Worm (Caenorhabditis elegans) whole organism, L1 larva: ENCODE results near the gene T28A8.3.

ENCODE experiments used
- F16B12.6 ChIP-seq: fragments of 150-350 bp; optimal IDR thresholded peaks from 2 replicates; lab custom pipeline; 2014; ENCODE audit warnings: missing biosample characterization, missing genetic modification characterization
- ama-1 ChIP-seq: fragments of 150-350 bp; optimal IDR thresholded peaks from 2 replicates; lab custom pipeline; 2014
- ceh-63 ChIP-seq: fragments of 200-800 bp; sonication (Bioruptor generic); optimal IDR thresholded peaks from 2 replicates; lab custom pipeline; 2018; ENCODE audit warnings: mild to moderate bottlenecking, missing genetic modification characterization, missing compliant biosample characterization
- ceh-82 ChIP-seq, 3 experiments: fragments of 150-350 bp in 1 of 3; sonication (generic microtip) in 2 of 3; optimal IDR thresholded peaks; 2 replicates each; lab custom pipeline; 2014 to 2017; ENCODE audit warnings: missing biosample characterization in 3 of 3, missing genetic modification characterization in 3 of 3
- ceh-88 ChIP-seq: fragments of 200-800 bp; sonication (Bioruptor generic); IDR thresholded peaks from 2 replicates; pipeline ENCODE4 v1.3.6; 2022; ENCODE audit warnings: missing genetic modification characterization, missing compliant biosample characterization
- ceh-90 ChIP-seq: sonication (generic microtip); optimal IDR thresholded peaks from 2 replicates; lab custom pipeline; 2016; ENCODE audit warnings: missing genetic modification characterization, missing compliant biosample characterization
- ces-1 ChIP-seq: fragments of 150-350 bp; optimal IDR thresholded peaks from 2 replicates; lab custom pipeline; 2014; ENCODE audit warnings: missing biosample characterization, missing genetic modification reagents, missing genetic modification characterization
- efl-1 ChIP-seq, 4 experiments: fragments of 150-350 bp; optimal IDR thresholded peaks in 3 of 4; peaks in 1 of 4; 1 replicate in 1 of 4; 2 replicates in 3 of 4; lab custom pipeline; 2014; ENCODE audit warnings: missing biosample characterization in 2 of 4, missing genetic modification characterization in 2 of 4, missing genetic modification reagents in 2 of 4
- fkh-10 ChIP-seq: sonication (generic microtip); optimal IDR thresholded peaks from 2 replicates; lab custom pipeline; 2017; ENCODE audit warnings: missing biosample characterization, missing genetic modification reagents, missing genetic modification characterization
- fkh-4 ChIP-seq: sonication (generic microtip); optimal IDR thresholded peaks from 2 replicates; lab custom pipeline; 2016; ENCODE audit warnings: missing compliant biosample characterization, missing genetic modification characterization, borderline replicate concordance
- hlh-4 ChIP-seq: sonication (generic microtip); optimal IDR thresholded peaks from 2 replicates; lab custom pipeline; 2016; ENCODE audit warnings: mild to moderate bottlenecking, missing genetic modification characterization, missing compliant biosample characterization
- hpl-2 ChIP-seq: fragments of 150-350 bp; optimal IDR thresholded peaks from 2 replicates; lab custom pipeline; 2014; ENCODE audit warnings: missing biosample characterization, missing genetic modification reagents, missing genetic modification characterization
- irx-1 ChIP-seq: sonication (generic microtip); optimal IDR thresholded peaks from 2 replicates; lab custom pipeline; 2016; ENCODE audit warnings: missing genetic modification characterization, missing compliant biosample characterization
- isw-1 ChIP-seq: fragments of 200-800 bp; sonication (Bioruptor generic); IDR thresholded peaks from 2 replicates; pipeline ENCODE4 v1.3.6; 2022; ENCODE audit warnings: missing genetic modification characterization, missing compliant biosample characterization
- jun-1 ChIP-seq: fragments of 150-350 bp; optimal IDR thresholded peaks from 2 replicates; lab custom pipeline; 2014; ENCODE audit warnings: missing biosample characterization, missing genetic modification reagents, missing genetic modification characterization
- lin-35 ChIP-seq, 2 experiments: fragments of 150-350 bp; optimal IDR thresholded peaks; 2 replicates each; lab custom pipeline; 2014; ENCODE audit warnings: missing biosample characterization in 2 of 2, missing genetic modification characterization in 2 of 2, missing genetic modification reagents in 2 of 2
- lir-3 ChIP-seq: sonication (generic microtip); optimal IDR thresholded peaks from 2 replicates; lab custom pipeline; 2016; ENCODE audit warnings: mild to moderate bottlenecking, missing genetic modification characterization, moderate library complexity, missing compliant biosample characterization; ENCODE audit not compliant: poor library complexity
- lsy-2 ChIP-seq, 2 experiments: fragments of 150-350 bp; optimal IDR thresholded peaks; 2 replicates each; lab custom pipeline; 2014; ENCODE audit warnings: missing biosample characterization in 2 of 2, missing genetic modification characterization in 2 of 2
- mab-9 ChIP-seq: fragments of 200-800 bp; sonication (Bioruptor generic); IDR thresholded peaks from 2 replicates; pipeline ENCODE4 v1.3.6; 2022; ENCODE audit warnings: missing genetic modification reagents, missing genetic modification characterization, missing compliant biosample characterization
- mdl-1 ChIP-seq, 2 experiments: fragments of 150-350 bp; optimal IDR thresholded peaks; 2 replicates each; lab custom pipeline; 2014 to 2017; ENCODE audit warnings: missing biosample characterization in 2 of 2, missing genetic modification characterization in 2 of 2, inconsistent platforms in 1 of 2
- nhr-19 ChIP-seq: fragments of 200-800 bp; sonication (Bioruptor generic); conservative IDR thresholded peaks from 2 replicates; pipeline ENCODE4 v1.3.6; 2022; ENCODE audit warnings: missing genetic modification characterization, missing compliant biosample characterization
- nhr-20 ChIP-seq: sonication (generic microtip); optimal IDR thresholded peaks from 2 replicates; lab custom pipeline; 2016; ENCODE audit warnings: mild to moderate bottlenecking, missing genetic modification characterization, missing compliant biosample characterization
- nhr-76 ChIP-seq: sonication (generic microtip); optimal IDR thresholded peaks from 2 replicates; lab custom pipeline; 2017; ENCODE audit warnings: missing biosample characterization, missing genetic modification characterization
- nhr-85 ChIP-seq: sonication (generic microtip); peaks from one replicate; lab custom pipeline; 2016; ENCODE audit warnings: missing genetic modification characterization, inconsistent platforms, missing compliant biosample characterization
- nhr-90 ChIP-seq: sonication (generic microtip); optimal IDR thresholded peaks from 2 replicates; lab custom pipeline; 2016; ENCODE audit warnings: mild to moderate bottlenecking, missing genetic modification characterization, missing compliant biosample characterization; ENCODE audit not compliant: poor library complexity
- pqm-1 ChIP-seq: sonication (generic microtip); optimal IDR thresholded peaks from 3 replicates; lab custom pipeline; 2017; ENCODE audit warnings: missing biosample characterization, missing genetic modification characterization
- rnt-1 ChIP-seq: sonication (generic microtip); optimal IDR thresholded peaks from 2 replicates; lab custom pipeline; 2016; ENCODE audit warnings: mild to moderate bottlenecking, missing genetic modification characterization, moderate library complexity, missing compliant biosample characterization
- snpc-4 ChIP-seq: fragments of 150-350 bp; optimal IDR thresholded peaks from 2 replicates; lab custom pipeline; 2014; ENCODE audit warnings: missing biosample characterization, missing genetic modification characterization
- snu-23 ChIP-seq: sonication (generic microtip); optimal IDR thresholded peaks from 2 replicates; lab custom pipeline; 2016; ENCODE audit warnings: missing genetic modification characterization, missing compliant biosample characterization
- sox-4 ChIP-seq: sonication (generic microtip); optimal IDR thresholded peaks from 2 replicates; lab custom pipeline; 2016; ENCODE audit warnings: missing genetic modification characterization, missing compliant biosample characterization
- sptf-1 ChIP-seq: fragments of 150-350 bp; optimal IDR thresholded peaks from 2 replicates; lab custom pipeline; 2014; ENCODE audit warnings: missing biosample characterization, missing genetic modification characterization
- sup-37 ChIP-seq: fragments of 200-800 bp; sonication (Bioruptor generic); optimal IDR thresholded peaks from 2 replicates; lab custom pipeline; 2018; ENCODE audit warnings: mild to moderate bottlenecking, missing genetic modification characterization, missing compliant biosample characterization
- unc-98 ChIP-seq: fragments of 200-800 bp; sonication (Bioruptor generic); IDR thresholded peaks from 2 replicates; pipeline ENCODE4 v1.3.6; 2022; ENCODE audit warnings: missing genetic modification characterization, missing compliant biosample characterization
- zag-1 ChIP-seq: fragments of 150-350 bp; optimal IDR thresholded peaks from 2 replicates; lab custom pipeline; 2014; ENCODE audit warnings: missing biosample characterization, missing genetic modification characterization
- ztf-11 ChIP-seq, 2 experiments: sonication (generic microtip); optimal IDR thresholded peaks; 2 replicates each; lab custom pipeline; 2016 to 2017; ENCODE audit warnings: missing genetic modification characterization in 2 of 2, missing biosample characterization in 1 of 2, missing compliant biosample characterization in 1 of 2
- ztf-4 ChIP-seq: fragments of 150-350 bp; optimal IDR thresholded peaks from 2 replicates; lab custom pipeline; 2014; ENCODE audit warnings: missing biosample characterization, missing genetic modification characterization

Gene T28A8.3

ce11 chrIII:13465918-13466592 is 39.8 kb upstream of the T28A8.3 start, which contains the start of gene cdk-5 (continued):
- TF ChIP-seq isw-1 (GFP tag; lab: Robert Waterston, UW) (peak; percentile 94), snu-23 (GFP tag; lab: Kevin White, UChicago) (peak; percentile 98), F16B12.6 (tag; lab: Kevin White, UChicago) (peak; percentile 71), nhr-76 (tag; lab: Kevin White, UChicago) (no peak), jun-1 (tag; lab: Kevin White, UChicago) (peak; percentile 86), nhr-19 (peak; percentile 95), zag-1 (peak; percentile 83), ama-1 (lab: Kevin White, UChicago) (peak; percentile 93), pqm-1 (tag; lab: Kevin White, UChicago) (no peak), sptf-1 (tag; lab: Kevin White, UChicago) (no peak), sox-4 (tag; lab: Kevin White, UChicago) (peak; percentile 82)

- TF ChIP-seq lsy-2 (tag; optimal IDR thresholded peaks at IDR 0.05; lab: Kevin White, UChicago) = no peak
- no peak for TF ChIP-seq ceh-88
- no peak for TF ChIP-seq nhr-20 (tag; lab: Kevin White, UChicago)
- no peak for TF ChIP-seq ces-1
- no peak for TF ChIP-seq ceh-90 (tag; lab: Kevin White, UChicago)
- TF ChIP-seq sox-4 (tag; lab: Kevin White, UChicago) = no peak
- no peak for TF ChIP-seq mdl-1 (tag; optimal IDR thresholded peaks at IDR 0.05; lab: Kevin White, UChicago)
- no peak for TF ChIP-seq isw-1 (GFP tag; lab: Robert Waterston, UW)
- TF ChIP-seq snpc-4 (tag; lab: Kevin White, UChicago) = no peak
- TF ChIP-seq irx-1 (tag; lab: Kevin White, UChicago) = no peak
- TF ChIP-seq hpl-2 (GFP tag; lab: Kevin White, UChicago) = no peak
- no peak for TF ChIP-seq hlh-4 (tag; lab: Kevin White, UChicago)
- no peak for TF ChIP-seq lin-35 (GFP tag; optimal IDR thresholded peaks at IDR 0.05; lab: Kevin White, UChicago)
- no peak for TF ChIP-seq mab-9
- TF ChIP-seq, all 84 proteins: peak for 0
Measured at ce11 chrIII:13471504-13471903, 34.3 kb upstream of the T28A8.3 start, which contains the start of gene pssy-2. Gene pssy-2, plus strand, starts transcription at chrIII:13471804.

ce11 chrIII:13474482-13474881 is 31.3 kb upstream of the T28A8.3 start:
- TF ChIP-seq efl-1 (optimal IDR thresholded peaks at IDR 0.05; lab: Kevin White, UChicago) (peak; percentile 2 to 38), efl-1 (GFP tag; optimal IDR thresholded peaks at IDR 0.05 in 1 of 2; lab: Kevin White, UChicago) (peak in 1 of 2 experiments; percentile 82), fkh-4 (tag; lab: Kevin White, UChicago) (peak; percentile 10), ztf-4 (tag; lab: Kevin White, UChicago) (no peak), ceh-63 (GFP tag; lab: Kevin White, UChicago) (peak; percentile 40), unc-98 (GFP tag; lab: Robert Waterston, UW) (peak; percentile 58), nhr-90 (tag; lab: Kevin White, UChicago) (peak; percentile 42), rnt-1 (tag; lab: Kevin White, UChicago) (peak; percentile 34), ceh-90 (tag; lab: Kevin White, UChicago) (peak; percentile 36), ztf-11 (tag; optimal IDR thresholded peaks at IDR 0.05; lab: Kevin White, UChicago) (peak in 1 of 2 experiments; percentile 53), sox-4 (tag; lab: Kevin White, UChicago) (peak; percentile 28), nhr-19 (0 out of 2 replicates have a peak, but pooled peaks have one; percentile 9), lir-3 (tag; lab: Kevin White, UChicago) (peak; percentile 66), sup-37 (GFP tag; lab: Kevin White, UChicago) (no peak), nhr-85 (tag; lab: Kevin White, UChicago) (peak; percentile 26), fkh-10 (GFP tag; lab: Kevin White, UChicago) (no peak), ceh-82 (tag; optimal IDR thresholded peaks at IDR 0.05; lab: Kevin White, UChicago) (no peak)
